Fruit fly (Drosophila melanogaster) whole organism, prepupa: Measurements from ENCODE around the gene form3.

ENCODE experiments used
- CG6276 ChIP-seq: fragments of 200-800 bp; sonication (Bioruptor generic); optimal IDR thresholded peaks from 2 replicates; lab custom pipeline; 2017; ENCODE audit warnings: missing biosample characterization, mild to moderate bottlenecking, missing genetic modification characterization
- CG8119 ChIP-seq: fragments of 200-800 bp; sonication (Bioruptor generic); IDR thresholded peaks from 3 replicates; pipeline ENCODE4 v1.3.6; 2022; ENCODE audit warnings: missing biosample characterization, missing genetic modification characterization
- Eip75B ChIP-seq: fragments of 200-800 bp; sonication (Bioruptor generic); optimal IDR thresholded peaks from 3 replicates; lab custom pipeline; 2016; ENCODE audit warnings: missing biosample characterization, missing genetic modification characterization
- Ets96B ChIP-seq: fragments of 200-800 bp; optimal IDR thresholded peaks from 2 replicates; lab custom pipeline; 2019; ENCODE audit warnings: missing biosample characterization, mild to moderate bottlenecking, missing genetic modification characterization, moderate library complexity
- Hr39 ChIP-seq: fragments of 200-800 bp; sonication (Bioruptor generic); optimal IDR thresholded peaks from 2 replicates; lab custom pipeline; 2016; ENCODE audit warnings: missing biosample characterization, missing genetic modification characterization
- Sox102F ChIP-seq: fragments of 200-800 bp; sonication (Bioruptor generic); optimal IDR thresholded peaks from 2 replicates; lab custom pipeline; 2016; ENCODE audit warnings: missing biosample characterization, mild to moderate bottlenecking, missing genetic modification characterization
- acj6 ChIP-seq: fragments of 200-800 bp; sonication (Bioruptor generic); optimal IDR thresholded peaks from 3 replicates; lab custom pipeline; 2016; ENCODE audit warnings: missing biosample characterization, missing genetic modification characterization
- esn ChIP-seq: fragments of 200-800 bp; sonication (Bioruptor generic); optimal IDR thresholded peaks from 2 replicates; lab custom pipeline; 2016; ENCODE audit warnings: missing biosample characterization, mild to moderate bottlenecking, missing genetic modification characterization, moderate library complexity
- fd59A ChIP-seq: fragments of 200-800 bp; sonication (Bioruptor generic); optimal IDR thresholded peaks from 2 replicates; lab custom pipeline; 2017; ENCODE audit warnings: missing biosample characterization, mild to moderate bottlenecking, missing genetic modification characterization, missing genetic modification reagents
- svp ChIP-seq: fragments of 200-800 bp; sonication (Bioruptor generic); peaks from one replicate; lab custom pipeline; 2016; ENCODE audit warnings: missing biosample characterization, missing genetic modification characterization
- vri ChIP-seq: fragments of 200-800 bp; sonication (Bioruptor generic); optimal IDR thresholded peaks from 3 replicates; lab custom pipeline; 2016; ENCODE audit warnings: missing biosample characterization, mild to moderate bottlenecking, missing genetic modification characterization

DNA sequence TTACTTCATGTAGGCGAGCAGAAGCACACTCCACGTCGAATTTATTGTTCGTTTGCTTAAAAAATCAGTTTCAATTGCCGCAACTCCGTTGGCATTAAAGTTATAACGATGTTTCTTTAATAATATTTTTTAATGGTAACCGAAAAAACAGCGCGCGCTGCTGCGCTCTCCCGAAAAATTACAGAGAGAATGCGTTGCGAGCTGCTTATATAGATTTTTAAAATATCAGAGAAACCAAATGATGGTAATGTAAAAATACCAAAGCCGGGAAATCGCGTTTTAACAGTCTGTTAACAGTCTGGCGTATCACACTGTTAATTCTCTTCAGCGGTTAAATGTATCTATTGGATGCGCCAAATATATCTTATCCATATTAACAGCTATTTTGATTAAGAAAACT, 62.3 kb downstream of the form3 start, which contains the start of gene corn:
- TF ChIP-seq svp (GFP tag; lab: Kevin White, UChicago): no peak
- no peak for TF ChIP-seq CG6276 (GFP tag; lab: Kevin White, UChicago)
- no peak for TF ChIP-seq CG8119 (GFP tag; lab: Robert Waterston, UW)
- TF ChIP-seq Hr39 (GFP tag; lab: Kevin White, UChicago): no peak
- peak; percentile 22 for TF ChIP-seq vri (GFP tag; lab: Kevin White, UChicago)
- TF ChIP-seq Sox102F: no peak
- no peak for TF ChIP-seq fd59A
- TF ChIP-seq acj6 (GFP tag; lab: Kevin White, UChicago): no peak
- TF ChIP-seq esn: no peak
- no peak for TF ChIP-seq Ets96B (tag; lab: Kevin White, UChicago)
- TF ChIP-seq Eip75B: peak; percentile 6
